Fruit fly (Drosophila melanogaster) whole organism, embryonic: ENCODE measurements around the gene CG13012.

ENCODE experiments used
- Abd-B ChIP-seq: fragments of 200-800 bp; sonication (Bioruptor generic); optimal IDR thresholded peaks from 2 replicates; lab custom pipeline; 2018; ENCODE audit warnings: missing biosample characterization, mild to moderate bottlenecking, missing genetic modification characterization, moderate library complexity
- Blimp-1 ChIP-seq: fragments of 200-800 bp; sonication (Bioruptor generic); optimal IDR thresholded peaks from 3 replicates; lab custom pipeline; 2018; ENCODE audit warnings: missing biosample characterization, missing genetic modification characterization, mild to moderate bottlenecking, moderate library complexity, missing genetic modification reagents
- CG10274 ChIP-seq: fragments of 200-800 bp; sonication (Bioruptor generic); optimal IDR thresholded peaks from 3 replicates; lab custom pipeline; 2017; ENCODE audit warnings: missing biosample characterization, mild to moderate bottlenecking, missing genetic modification characterization
- CG10565 ChIP-seq: fragments of 200-800 bp; sonication (Bioruptor generic); optimal IDR thresholded peaks from 3 replicates; lab custom pipeline; 2016; ENCODE audit warnings: missing biosample characterization, mild to moderate bottlenecking, missing genetic modification characterization
- CG11504 ChIP-seq: fragments of 200-800 bp; sonication (Bioruptor generic); optimal IDR thresholded peaks from 3 replicates; lab custom pipeline; 2019; ENCODE audit warnings: missing biosample characterization, mild to moderate bottlenecking, missing genetic modification characterization, moderate library complexity
- CG11560 ChIP-seq: fragments of 200-800 bp; sonication (Bioruptor generic); IDR thresholded peaks from 3 replicates; pipeline ENCODE4 v1.3.6; 2022; ENCODE audit warnings: missing biosample characterization, missing genetic modification characterization
- CG12769 ChIP-seq: fragments of 200-800 bp; sonication (Bioruptor generic); optimal IDR thresholded peaks from 2 replicates; lab custom pipeline; 2019; ENCODE audit warnings: missing biosample characterization, mild to moderate bottlenecking, missing genetic modification characterization, moderate library complexity
- CG12942 ChIP-seq: fragments of 200-800 bp; sonication (Bioruptor generic); optimal IDR thresholded peaks from 3 replicates; lab custom pipeline; 2016; ENCODE audit warnings: missing biosample characterization, missing genetic modification characterization
- CG13424 ChIP-seq: fragments of 200-800 bp; sonication (Bioruptor generic); optimal IDR thresholded peaks from 2 replicates; lab custom pipeline; 2019; ENCODE audit warnings: missing biosample characterization, mild to moderate bottlenecking, missing genetic modification characterization, moderate library complexity
- CG14710 ChIP-seq: fragments of 200-800 bp; sonication (Bioruptor generic); optimal IDR thresholded peaks from 3 replicates; lab custom pipeline; 2019; ENCODE audit warnings: missing biosample characterization, mild to moderate bottlenecking, missing genetic modification characterization, moderate library complexity
- CG15514 ChIP-seq: fragments of 200-800 bp; sonication (Bioruptor generic); optimal IDR thresholded peaks from 3 replicates; lab custom pipeline; 2017; ENCODE audit warnings: missing biosample characterization, missing genetic modification characterization, mild to moderate bottlenecking, moderate library complexity, missing genetic modification reagents
- CG16779 ChIP-seq: fragments of 200-800 bp; sonication (Bioruptor generic); IDR thresholded peaks from 2 replicates; pipeline ENCODE4 v1.3.6; 2022; ENCODE audit warnings: missing biosample characterization, missing genetic modification characterization
- CG18599 ChIP-seq: fragments of 200-800 bp; sonication (Bioruptor generic); optimal IDR thresholded peaks from 3 replicates; lab custom pipeline; 2017; ENCODE audit warnings: missing biosample characterization, missing genetic modification characterization, mild to moderate bottlenecking, moderate library complexity, missing genetic modification reagents
- CG2678 ChIP-seq: fragments of 200-800 bp; sonication (Bioruptor generic); optimal IDR thresholded peaks from 3 replicates; lab custom pipeline; 2019; ENCODE audit warnings: missing biosample characterization, mild to moderate bottlenecking, missing genetic modification characterization, moderate library complexity
- CG30403 ChIP-seq: fragments of 200-800 bp; sonication (Bioruptor generic); optimal IDR thresholded peaks from 3 replicates; lab custom pipeline; 2016; ENCODE audit warnings: missing biosample characterization, missing genetic modification characterization
- CG30431 ChIP-seq: fragments of 200-800 bp; sonication (Bioruptor generic); optimal IDR thresholded peaks from 2 replicates; lab custom pipeline; 2017; ENCODE audit warnings: missing biosample characterization, missing genetic modification characterization
- CG32532 ChIP-seq: fragments of 200-800 bp; sonication (Bioruptor generic); IDR thresholded peaks from 2 replicates; pipeline ENCODE4 v1.3.6; 2022; ENCODE audit warnings: missing biosample characterization, missing genetic modification characterization
- CG4404 ChIP-seq: fragments of 200-800 bp; sonication (Bioruptor generic); IDR thresholded peaks from 2 replicates; pipeline ENCODE4 v1.3.6; 2022; ENCODE audit warnings: missing biosample characterization, missing genetic modification characterization
- CG6689 ChIP-seq: fragments of 200-800 bp; sonication (Bioruptor generic); IDR thresholded peaks from 2 replicates; pipeline ENCODE4 v1.3.6; 2022; ENCODE audit warnings: missing biosample characterization, missing genetic modification characterization
- CG7372 ChIP-seq: fragments of 200-800 bp; sonication (Bioruptor generic); IDR thresholded peaks from 2 replicates; pipeline ENCODE4 v1.3.6; 2022; ENCODE audit warnings: missing biosample characterization, missing genetic modification characterization
- CG7786 ChIP-seq: fragments of 200-800 bp; sonication (Bioruptor generic); optimal IDR thresholded peaks from 2 replicates; lab custom pipeline; 2016; ENCODE audit warnings: missing biosample characterization, missing genetic modification characterization
- CG8388 ChIP-seq: fragments of 200-800 bp; sonication (Bioruptor generic); optimal IDR thresholded peaks from 2 replicates; lab custom pipeline; 2019; ENCODE audit warnings: missing biosample characterization, mild to moderate bottlenecking, missing genetic modification characterization, moderate library complexity
- CG8765 ChIP-seq: fragments of 200-800 bp; sonication (Bioruptor generic); IDR thresholded peaks from 2 replicates; pipeline ENCODE4 v1.3.6; 2022; ENCODE audit warnings: missing biosample characterization, missing genetic modification characterization
- CG9932 ChIP-seq: fragments of 200-800 bp; sonication (Bioruptor generic); IDR thresholded peaks from 2 replicates; pipeline ENCODE4 v1.3.6; 2022; ENCODE audit warnings: missing biosample characterization, missing genetic modification characterization
- CHES-1-like ChIP-seq: fragments of 200-800 bp; sonication (Bioruptor generic); optimal IDR thresholded peaks from 2 replicates; lab custom pipeline; 2016; ENCODE audit warnings: missing biosample characterization, missing genetic modification characterization
- Dip3 ChIP-seq: fragments of 200-800 bp; sonication (Bioruptor generic); optimal IDR thresholded peaks from 3 replicates; lab custom pipeline; 2016; ENCODE audit warnings: missing biosample characterization, missing genetic modification characterization
- E2f2 ChIP-seq: fragments of 200-800 bp; sonication (Bioruptor generic); IDR thresholded peaks from 2 replicates; pipeline ENCODE4 v1.3.6; 2022; ENCODE audit warnings: missing biosample characterization, missing genetic modification characterization
- H2.0 ChIP-seq: fragments of 200-800 bp; sonication (Bioruptor generic); IDR thresholded peaks from 2 replicates; pipeline ENCODE4 v1.3.6; 2022; ENCODE audit warnings: missing biosample characterization, missing genetic modification characterization
- Myb ChIP-seq: fragments of 200-800 bp; sonication (Bioruptor generic); optimal IDR thresholded peaks from 2 replicates; lab custom pipeline; 2016; ENCODE audit warnings: missing biosample characterization, missing genetic modification characterization
- Tbp ChIP-seq: fragments of >200 bp; optimal IDR thresholded peaks from 2 replicates; lab custom pipeline; 2018; ENCODE audit warnings: missing biosample characterization, missing genetic modification characterization
- Vsx1 ChIP-seq: fragments of 200-800 bp; sonication (Bioruptor generic); optimal IDR thresholded peaks from 2 replicates; lab custom pipeline; 2017; ENCODE audit warnings: missing biosample characterization, mild to moderate bottlenecking, missing genetic modification characterization, missing genetic modification reagents
- ato ChIP-seq: fragments of 200-800 bp; sonication (Bioruptor generic); IDR thresholded peaks from 2 replicates; pipeline ENCODE4 v1.3.6; 2022; ENCODE audit warnings: missing biosample characterization, missing genetic modification characterization; ENCODE audit not compliant: partially characterized antibody
- da ChIP-seq: fragments of 200-800 bp; sonication (Bioruptor generic); optimal IDR thresholded peaks from 2 replicates; lab custom pipeline; 2016; ENCODE audit warnings: missing biosample characterization, missing genetic modification characterization
- dm ChIP-seq: fragments of 200-800 bp; sonication (Bioruptor generic); optimal IDR thresholded peaks from 3 replicates; lab custom pipeline; 2016; ENCODE audit warnings: missing biosample characterization, missing genetic modification characterization
- dmrt99B ChIP-seq: fragments of 200-800 bp; sonication (Bioruptor generic); optimal IDR thresholded peaks from 2 replicates; lab custom pipeline; 2018; ENCODE audit warnings: missing biosample characterization, mild to moderate bottlenecking, missing genetic modification characterization, moderate library complexity
- ftz-f1 ChIP-seq: fragments of 200-800 bp; sonication (Bioruptor generic); optimal IDR thresholded peaks from 2 replicates; lab custom pipeline; 2016; ENCODE audit warnings: missing biosample characterization, missing genetic modification characterization
- gem ChIP-seq: fragments of 200-800 bp; sonication (Bioruptor generic); optimal IDR thresholded peaks from 2 replicates; lab custom pipeline; 2019; ENCODE audit warnings: missing biosample characterization, mild to moderate bottlenecking, missing genetic modification characterization, moderate library complexity
- gfzf ChIP-seq: fragments of 200-800 bp; sonication (Bioruptor generic); optimal IDR thresholded peaks from 2 replicates; lab custom pipeline; 2016; ENCODE audit warnings: missing biosample characterization, mild to moderate bottlenecking, missing genetic modification characterization, moderate library complexity
- gsb ChIP-seq: fragments of 200-800 bp; sonication (Bioruptor generic); IDR thresholded peaks from 2 replicates; pipeline ENCODE4 v1.3.6; 2022; ENCODE audit warnings: missing biosample characterization, missing genetic modification characterization
- jigr1 ChIP-seq: fragments of 200-800 bp; sonication (Bioruptor generic); IDR thresholded peaks from 3 replicates; pipeline ENCODE4 v1.3.6; 2022; ENCODE audit warnings: missing biosample characterization, missing genetic modification characterization
- klu ChIP-seq: fragments of 200-800 bp; sonication (Bioruptor generic); IDR thresholded peaks from 2 replicates; pipeline ENCODE4 v1.3.6; 2022; ENCODE audit warnings: missing biosample characterization, missing genetic modification characterization
- knrl ChIP-seq: fragments of 200-800 bp; sonication (Bioruptor generic); IDR thresholded peaks from 3 replicates; pipeline ENCODE4 v1.3.6; 2022; ENCODE audit warnings: missing biosample characterization, missing genetic modification characterization; ENCODE audit not compliant: partially characterized antibody
- lab ChIP-seq: fragments of 200-800 bp; sonication (Bioruptor generic); optimal IDR thresholded peaks from 3 replicates; lab custom pipeline; 2017; ENCODE audit warnings: missing biosample characterization, missing genetic modification characterization, mild to moderate bottlenecking, moderate library complexity, missing genetic modification reagents
- lbe ChIP-seq: fragments of 200-800 bp; sonication (Bioruptor generic); optimal IDR thresholded peaks from 2 replicates; lab custom pipeline; 2016; ENCODE audit warnings: missing biosample characterization, mild to moderate bottlenecking, missing genetic modification characterization
- lola ChIP-seq, 3 experiments: fragments of >200 bp in 2 of 3; fragments of 200-800 bp in 1 of 3; sonication (Bioruptor generic) in 1 of 3; optimal IDR thresholded peaks; 2 replicates each; lab custom pipeline; 2017 to 2019; ENCODE audit warnings: missing biosample characterization in 3 of 3, missing genetic modification characterization in 3 of 3, mild to moderate bottlenecking in 1 of 3, moderate library complexity in 1 of 3
- nerfin-2 ChIP-seq: fragments of 200-800 bp; sonication (Bioruptor generic); IDR thresholded peaks from 2 replicates; pipeline ENCODE4 v1.3.6; 2022; ENCODE audit warnings: missing biosample characterization, missing genetic modification characterization; ENCODE audit not compliant: partially characterized antibody
- sob ChIP-seq: fragments of 200-800 bp; sonication (Bioruptor generic); IDR thresholded peaks from 2 replicates; pipeline ENCODE4 v1.3.6; 2022; ENCODE audit warnings: missing biosample characterization, missing genetic modification characterization
- tup ChIP-seq: fragments of 200-800 bp; sonication (Bioruptor generic); optimal IDR thresholded peaks from 2 replicates; lab custom pipeline; 2016; ENCODE audit warnings: missing biosample characterization, mild to moderate bottlenecking, missing genetic modification characterization, moderate library complexity
- zen2 ChIP-seq: fragments of 200-800 bp; sonication (Bioruptor generic); IDR thresholded peaks from 3 replicates; pipeline ENCODE4 v1.3.6; 2022; ENCODE audit warnings: missing biosample characterization, missing genetic modification characterization; ENCODE audit not compliant: partially characterized antibody

Gene CG13012

dm6 chrX:16687400-16688105, 11.0 kb upstream of the CG13012 start (continued):
- TF ChIP-seq lbe (GFP tag; lab: Kevin White, UChicago) (no peak), dm (GFP tag; lab: Kevin White, UChicago) (no peak), CG2678 (tag; lab: Kevin White, UChicago) (no peak), CG12942 (GFP tag; lab: Kevin White, UChicago) (no peak), CG10565 (GFP tag; lab: Kevin White, UChicago) (no peak), gfzf (GFP tag; lab: Kevin White, UChicago) (peak; percentile 13), gsb (GFP tag; lab: Robert Waterston, UW) (no peak), dmrt99B (tag; lab: Kevin White, UChicago) (no peak), nerfin-2 (GFP tag; lab: Robert Waterston, UW) (no peak), CG11560 (tag; lab: Robert Waterston, UW) (no peak), jigr1 (GFP tag; lab: Robert Waterston, UW) (no peak), CG32532 (GFP tag; lab: Robert Waterston, UW) (no peak), ato (GFP tag; lab: Robert Waterston, UW) (no peak), H2.0 (GFP tag; lab: Robert Waterston, UW) (no peak), CG9932 (GFP tag; lab: Robert Waterston, UW) (no peak), gem (tag; lab: Kevin White, UChicago) (peak; percentile 7), Vsx1 (GFP tag; lab: Kevin White, UChicago) (no peak), CG15514 (GFP tag; lab: Kevin White, UChicago) (peak; percentile 24), lab (no peak), CG8765 (GFP tag; lab: Robert Waterston, UW) (no peak), Myb (GFP tag; lab: Kevin White, UChicago) (no peak), CG8388 (no peak), CG18599 (GFP tag; lab: Kevin White, UChicago) (peak; percentile 38), CHES-1-like (GFP tag; lab: Kevin White, UChicago) (no peak), CG13424 (peak; percentile 0), lola (GFP tag; optimal IDR thresholded peaks at IDR 0.05; lab: Kevin White, UChicago) (no peak), zen2 (GFP tag; lab: Robert Waterston, UW) (no peak), CG10274 (GFP tag; lab: Kevin White, UChicago) (no peak), da (no peak), CG7372 (GFP tag; lab: Robert Waterston, UW) (no peak), klu (GFP tag; lab: Robert Waterston, UW) (no peak), Dip3 (GFP tag; lab: Kevin White, UChicago) (no peak), E2f2 (GFP tag; lab: Robert Waterston, UW) (no peak), CG4404 (GFP tag; lab: Robert Waterston, UW) (no peak), CG16779 (GFP tag; lab: Robert Waterston, UW) (no peak), sob (GFP tag; lab: Robert Waterston, UW) (no peak), knrl (GFP tag; lab: Robert Waterston, UW) (no peak), tup (GFP tag; lab: Kevin White, UChicago) (no peak), Blimp-1 (GFP tag; lab: Kevin White, UChicago) (no peak), CG14710 (tag; lab: Kevin White, UChicago) (no peak), CG7786 (GFP tag; lab: Kevin White, UChicago) (no peak), Tbp (GFP tag; lab: Kevin White, UChicago) (no peak), CG12769 (tag; lab: Kevin White, UChicago) (no peak), CG6689 (GFP tag; lab: Robert Waterston, UW) (0 out of 2 replicates have a peak, but pooled peaks have one; percentile 8), CG30431 (no peak), CG30403 (GFP tag; lab: Kevin White, UChicago) (peak; percentile 16), ftz-f1 (no peak), CG11504 (tag; lab: Kevin White, UChicago) (peak; percentile 38), Abd-B (no peak)
